Worm (Caenorhabditis elegans): ENCODE results near the gene polh-1.

The polh-1 gene

ce11 chrIII:1932018-1932417 lies 18.1 kb downstream of the polh-1 start:
- no peak for TF ChIP-seq nhr-10 (tag; optimal IDR thresholded peaks at IDR 0.05)
- no peak for TF ChIP-seq unc-39 (tag; optimal IDR thresholded peaks at IDR 0.05)
- no peak for TF ChIP-seq Y55F3AM.14 (GFP tag; optimal IDR thresholded peaks at IDR 0.05)
- no peak for TF ChIP-seq peb-1 (tag; optimal IDR thresholded peaks at IDR 0.05)
- TF ChIP-seq nhr-12 (tag; optimal IDR thresholded peaks at IDR 0.05) = no peak
- no peak for TF ChIP-seq fos-1 (tag; optimal IDR thresholded peaks at IDR 0.05)
- TF ChIP-seq unc-62 (GFP tag; optimal IDR thresholded peaks at IDR 0.05) = no peak
- TF ChIP-seq lsy-2 (tag; optimal IDR thresholded peaks at IDR 0.05) = no peak
- no peak for TF ChIP-seq mab-5 (tag; optimal IDR thresholded peaks at IDR 0.05)
- no peak for TF ChIP-seq elt-3 (tag; optimal IDR thresholded peaks at IDR 0.05)
- no peak for TF ChIP-seq alr-1 (tag; optimal IDR thresholded peaks at IDR 0.05)
- no peak for TF ChIP-seq sma-3 (GFP tag; optimal IDR thresholded peaks at IDR 0.05)
- TF ChIP-seq ztf-11 (tag; optimal IDR thresholded peaks at IDR 0.05) = no peak
- no peak for TF ChIP-seq crh-2 (tag; optimal IDR thresholded peaks at IDR 0.05)

- peak in 1 of 2 experiments; percentile 63 for TF ChIP-seq lsy-2 (tag; optimal IDR thresholded peaks at IDR 0.05)
- peak; percentile 26 for TF ChIP-seq lin-13 (GFP tag; optimal IDR thresholded peaks at IDR 0.05)
- no peak for TF ChIP-seq lin-11 (tag; optimal IDR thresholded peaks at IDR 0.05)
Measured at ce11 chrIII:1931509-1931908, 18.6 kb downstream of the polh-1 start.

- TF ChIP-seq nhr-11 (tag; optimal IDR thresholded peaks at IDR 0.05) (no peak), sma-3 (GFP tag; optimal IDR thresholded peaks at IDR 0.05) (no peak), lin-39 (tag; optimal IDR thresholded peaks at IDR 0.05) (no peak), elt-3 (tag; optimal IDR thresholded peaks at IDR 0.05) (no peak), skn-1 (tag; optimal IDR thresholded peaks at IDR 0.05) (no peak), mab-5 (tag; optimal IDR thresholded peaks at IDR 0.05) (no peak), ceh-16 (tag; optimal IDR thresholded peaks at IDR 0.05) (no peak), ztf-1 (GFP tag; conservative IDR thresholded peaks at IDR 0.05) (no peak), ZK546.5 (tag; optimal IDR thresholded peaks at IDR 0.05) (no peak), R02D3.7 (tag; optimal IDR thresholded peaks at IDR 0.05) (no peak), unc-39 (tag; optimal IDR thresholded peaks at IDR 0.05) (no peak), C34F6.9 (tag; optimal IDR thresholded peaks at IDR 0.05) (no peak), sma-9 (GFP tag; optimal IDR thresholded peaks at IDR 0.05) (no peak), sma-9 (tag; optimal IDR thresholded peaks at IDR 0.05) (no peak), unc-55 (GFP tag; optimal IDR thresholded peaks at IDR 0.05) (no peak), fos-1 (tag; optimal IDR thresholded peaks at IDR 0.05) (no peak), Y55F3AM.14 (GFP tag; optimal IDR thresholded peaks at IDR 0.05) (no peak)
Measured at ce11 chrIII:1930714-1931273, 19.3 kb downstream of the polh-1 start.

- peak; percentile 60 for TF ChIP-seq lin-13 (GFP tag; optimal IDR thresholded peaks at IDR 0.05)
- no peak for TF ChIP-seq nhr-12 (tag; optimal IDR thresholded peaks at IDR 0.05)
- TF ChIP-seq nhr-129 (tag; optimal IDR thresholded peaks at IDR 0.05) = no peak
- TF ChIP-seq nhr-6 (tag; optimal IDR thresholded peaks at IDR 0.05) = no peak
- TF ChIP-seq lsy-2 (tag; optimal IDR thresholded peaks at IDR 0.05) = peak; percentile 2 to 63
- no peak for TF ChIP-seq nhr-10 (tag; optimal IDR thresholded peaks at IDR 0.05)
- no peak for TF ChIP-seq nhr-11 (tag; optimal IDR thresholded peaks at IDR 0.05)
- TF ChIP-seq unc-55 (GFP tag; optimal IDR thresholded peaks at IDR 0.05) = no peak
- no peak for TF ChIP-seq elt-3 (tag; optimal IDR thresholded peaks at IDR 0.05)
- no peak for TF ChIP-seq egl-27 (tag; optimal IDR thresholded peaks at IDR 0.05)
- TF ChIP-seq blmp-1 (tag; optimal IDR thresholded peaks at IDR 0.05; ENCODE audit: insufficient read depth) = no peak
- TF ChIP-seq nhr-77 (tag; optimal IDR thresholded peaks at IDR 0.05) = no peak
- no peak for TF ChIP-seq sma-9 (GFP tag; optimal IDR thresholded peaks at IDR 0.05)
- no peak for TF ChIP-seq sma-9 (tag; optimal IDR thresholded peaks at IDR 0.05)
- no peak for TF ChIP-seq ztf-4 (tag; optimal IDR thresholded peaks at IDR 0.05)
- no peak for TF ChIP-seq R02D3.7 (tag; optimal IDR thresholded peaks at IDR 0.05)
- TF ChIP-seq ceh-16 (tag; optimal IDR thresholded peaks at IDR 0.05) = no peak
- TF ChIP-seq ZK546.5 (tag; optimal IDR thresholded peaks at IDR 0.05) = no peak
Measured at ce11 chrIII:1928741-1929499, 21.1 kb downstream of the polh-1 start.

- TF ChIP-seq mdl-1 (tag; optimal IDR thresholded peaks at IDR 0.05) (no peak), R02D3.7 (tag; optimal IDR thresholded peaks at IDR 0.05) (no peak), lin-13 (GFP tag; optimal IDR thresholded peaks at IDR 0.05) (peak; percentile 21), lsy-2 (tag; optimal IDR thresholded peaks at IDR 0.05) (peak; percentile 14 to 29)
Measured at ce11 chrIII:1927230-1927629, 22.8 kb downstream of the polh-1 start.

All from whole organism, L2 larva.